Worm (Caenorhabditis elegans) whole organism, L4 larva: ENCODE data around the gene dpy-8.

Experiments used
- F10B5.3 ChIP-seq: sonication (generic microtip); optimal IDR thresholded peaks from 2 replicates; lab custom pipeline; 2016; ENCODE audit warnings: mild to moderate bottlenecking, missing genetic modification characterization, missing compliant biosample characterization
- Y105C5A.15 ChIP-seq: fragments of 200-800 bp; sonication (Bioruptor generic); IDR thresholded peaks from 2 replicates; pipeline ENCODE4 v1.3.6; 2022; ENCODE audit warnings: missing genetic modification characterization, missing compliant biosample characterization
- Y5F2A.4 ChIP-seq: fragments of 200-800 bp; sonication (Bioruptor generic); optimal IDR thresholded peaks from 2 replicates; lab custom pipeline; 2018; ENCODE audit warnings: mild to moderate bottlenecking, missing genetic modification characterization, missing compliant biosample characterization
- aha-1 ChIP-seq: fragments of 150-350 bp; peaks from one replicate; lab custom pipeline; 2014; ENCODE audit warnings: missing biosample characterization, missing genetic modification characterization
- aly-2 ChIP-seq: sonication (generic microtip); optimal IDR thresholded peaks from 2 replicates; lab custom pipeline; 2018; ENCODE audit warnings: missing biosample characterization, missing genetic modification characterization
- arid-1 ChIP-seq: fragments of 200-800 bp; sonication (Bioruptor generic); conservative IDR thresholded peaks from 2 replicates; pipeline ENCODE4 v1.3.6; 2022; ENCODE audit warnings: missing genetic modification reagents, missing genetic modification characterization, missing compliant biosample characterization
- ceh-20 ChIP-seq: fragments of 200-800 bp; sonication (Bioruptor generic); IDR thresholded peaks from 2 replicates; pipeline ENCODE4 v1.3.6; 2022; ENCODE audit warnings: missing genetic modification reagents, missing genetic modification characterization, missing compliant biosample characterization
- daf-16 ChIP-seq, 3 experiments: sonication (generic microtip); optimal IDR thresholded peaks; 2 replicates each; lab custom pipeline; 2016 to 2017; ENCODE audit warnings: missing genetic modification characterization in 3 of 3, missing genetic modification reagents in 3 of 3, mild to moderate bottlenecking in 2 of 3, missing compliant biosample characterization in 2 of 3, missing biosample characterization in 1 of 3, moderate library complexity in 1 of 3
- daf-8 ChIP-seq: fragments of 200-800 bp; sonication (Bioruptor generic); IDR thresholded peaks from 2 replicates; pipeline ENCODE4 v1.3.6; 2022; ENCODE audit warnings: missing genetic modification characterization, missing compliant biosample characterization
- dmd-6 ChIP-seq: fragments of 200-800 bp; sonication (Bioruptor generic); IDR thresholded peaks from 2 replicates; pipeline ENCODE4 v1.3.6; 2022; ENCODE audit warnings: missing genetic modification reagents, missing genetic modification characterization, missing compliant biosample characterization
- dve-1 ChIP-seq: sonication (generic microtip); optimal IDR thresholded peaks from 2 replicates; lab custom pipeline; 2017; ENCODE audit warnings: antibody characterized with exemption, mild to moderate bottlenecking, missing genetic modification characterization, missing compliant biosample characterization; ENCODE audit not compliant: insufficient read depth
- gei-8 ChIP-seq: fragments of 200-800 bp; sonication (Bioruptor generic); optimal IDR thresholded peaks from 2 replicates; lab custom pipeline; 2018; ENCODE audit warnings: mild to moderate bottlenecking, missing genetic modification characterization, missing compliant biosample characterization
- hlh-11 ChIP-seq: fragments of 200-800 bp; sonication (Bioruptor generic); optimal IDR thresholded peaks from 2 replicates; lab custom pipeline; 2018; ENCODE audit warnings: mild to moderate bottlenecking, missing genetic modification characterization, missing compliant biosample characterization
- hlh-30 ChIP-seq: sonication (generic microtip); optimal IDR thresholded peaks from 2 replicates; lab custom pipeline; 2017; ENCODE audit warnings: antibody characterized with exemption, mild to moderate bottlenecking, missing genetic modification characterization, missing compliant biosample characterization; ENCODE audit not compliant: insufficient read depth
- lin-15B ChIP-seq: fragments of 150-350 bp; sonication (generic microtip); optimal IDR thresholded peaks from 3 replicates; lab custom pipeline; 2014; ENCODE audit warnings: missing biosample characterization, missing genetic modification characterization
- madf-5 ChIP-seq, 2 experiments: fragments of 200-800 bp; sonication (Bioruptor generic); IDR thresholded peaks; 2 replicates each; pipeline ENCODE4 v1.3.6; 2022; ENCODE audit warnings: missing compliant biosample characterization in 2 of 2, missing genetic modification characterization in 2 of 2
- mes-2 ChIP-seq: sonication (generic microtip); optimal IDR thresholded peaks from 2 replicates; lab custom pipeline; 2016; ENCODE audit warnings: missing genotype, mild to moderate bottlenecking, missing genetic modification characterization, missing compliant biosample characterization; ENCODE audit not compliant: poor library complexity, severe bottlenecking
- nhr-11 ChIP-seq: fragments of 150-350 bp; optimal IDR thresholded peaks from 2 replicates; lab custom pipeline; 2014; ENCODE audit warnings: missing biosample characterization, missing genetic modification characterization
- nhr-28 ChIP-seq: fragments of 150-350 bp; optimal IDR thresholded peaks from 2 replicates; lab custom pipeline; 2014; ENCODE audit warnings: missing biosample characterization, missing genetic modification characterization
- nhr-42 ChIP-seq: fragments of 200-800 bp; sonication (Bioruptor generic); IDR thresholded peaks from 2 replicates; pipeline ENCODE4 v1.3.6; 2022; ENCODE audit warnings: missing genetic modification characterization, missing compliant biosample characterization
- saeg-2 ChIP-seq: fragments of 200-800 bp; sonication (Bioruptor generic); IDR thresholded peaks from 2 replicates; pipeline ENCODE4 v1.3.6; 2022; ENCODE audit warnings: missing genetic modification reagents, missing genetic modification characterization, missing compliant biosample characterization
- tag-97 ChIP-seq: fragments of 200-800 bp; sonication (Bioruptor generic); IDR thresholded peaks from 2 replicates; pipeline ENCODE4 v1.3.6; 2022; ENCODE audit warnings: missing genetic modification characterization, missing compliant biosample characterization
- tra-1 ChIP-seq: fragments of 200-800 bp; sonication (Bioruptor generic); IDR thresholded peaks from 2 replicates; pipeline ENCODE4 v1.3.6; 2022; ENCODE audit warnings: missing genetic modification reagents, missing genetic modification characterization, missing compliant biosample characterization
- unc-39 ChIP-seq: sonication (generic microtip); optimal IDR thresholded peaks from 2 replicates; lab custom pipeline; 2017; ENCODE audit warnings: missing biosample characterization, missing genetic modification characterization
- unc-62 ChIP-seq, 3 experiments: fragments of 150-350 bp in 1 of 3; sonication (generic microtip); optimal IDR thresholded peaks in 2 of 3; peaks in 1 of 3; 1 replicate in 1 of 3; 2 replicates in 2 of 3; lab custom pipeline; 2014 to 2017; ENCODE audit warnings: missing biosample characterization in 3 of 3, missing genetic modification characterization in 3 of 3, missing genetic modification reagents in 3 of 3, missing genotype in 1 of 3
- zag-1 ChIP-seq: fragments of 150-350 bp; optimal IDR thresholded peaks from 2 replicates; lab custom pipeline; 2014; ENCODE audit warnings: missing biosample characterization, missing genetic modification characterization
- zip-2 ChIP-seq: fragments of 150-350 bp; optimal IDR thresholded peaks from 2 replicates; lab custom pipeline; 2014; ENCODE audit warnings: missing biosample characterization, missing genetic modification characterization
- ztf-7 ChIP-seq: fragments of 150-350 bp; optimal IDR thresholded peaks from 2 replicates; lab custom pipeline; 2014; ENCODE audit warnings: missing biosample characterization, missing genetic modification characterization

The dpy-8 gene

ce11 chrX:5150389-5150788 lies at the start of gene dpy-8:
TSS of gene dpy-8 (minus strand) at chrX:5150476.
- TF ChIP-seq arid-1 (GFP tag; lab: Robert Waterston, UW) (no peak), nhr-28 (tag; lab: Kevin White, UChicago) (peak; percentile 39), madf-5 (GFP tag; IDR thresholded peaks at IDR 0.05; lab: Robert Waterston, UW) (no peak), hlh-30 (tag; lab: Kevin White, UChicago) (peak; percentile 21)

DNA sequence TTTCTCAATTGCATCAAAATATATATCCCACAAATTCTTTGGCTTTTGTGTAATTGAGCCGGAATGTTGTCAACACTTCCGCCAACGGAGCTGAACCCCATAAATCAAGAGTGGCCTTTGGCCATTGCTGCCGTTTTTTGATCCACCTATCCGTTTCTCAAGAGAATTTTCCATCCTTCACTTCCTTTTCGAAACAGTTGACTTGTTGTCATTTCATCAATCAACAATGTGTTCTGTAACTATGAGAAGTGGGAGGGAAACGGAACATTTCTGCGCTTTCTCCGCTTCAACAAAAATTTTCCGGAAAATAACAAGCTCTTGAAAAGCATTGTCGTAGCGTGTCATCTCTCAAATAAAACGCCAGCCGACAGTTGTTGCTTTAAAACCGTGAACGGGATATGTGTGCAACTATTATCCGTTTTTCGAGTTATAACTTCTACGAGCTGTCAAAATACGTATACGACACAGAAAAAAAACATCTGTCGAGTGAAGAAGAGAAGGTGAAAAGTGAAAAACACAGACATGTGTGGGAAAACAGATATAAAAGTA lies 49.6 kb upstream of the dpy-8 start:
- TF ChIP-seq unc-62 (GFP tag; optimal IDR thresholded peaks at IDR 0.05 in 1 of 2; lab: Kevin White, UChicago) (peak in 1 of 2 experiments; percentile 60), unc-62 (tag; optimal IDR thresholded peaks at IDR 0.05; lab: Kevin White, UChicago) (no peak), saeg-2 (GFP tag; lab: Robert Waterston, UW) (no peak), nhr-11 (tag; lab: Kevin White, UChicago) (peak; percentile 80), aly-2 (tag; lab: Kevin White, UChicago) (no peak), daf-16 (GFP tag; optimal IDR thresholded peaks at IDR 0.05; lab: Kevin White, UChicago) (peak in 1 of 2 experiments; percentile 95), daf-16 (tag; optimal IDR thresholded peaks at IDR 0.05; lab: Kevin White, UChicago) (no peak), hlh-11 (tag; lab: Kevin White, UChicago) (peak; percentile 12)

DNA sequence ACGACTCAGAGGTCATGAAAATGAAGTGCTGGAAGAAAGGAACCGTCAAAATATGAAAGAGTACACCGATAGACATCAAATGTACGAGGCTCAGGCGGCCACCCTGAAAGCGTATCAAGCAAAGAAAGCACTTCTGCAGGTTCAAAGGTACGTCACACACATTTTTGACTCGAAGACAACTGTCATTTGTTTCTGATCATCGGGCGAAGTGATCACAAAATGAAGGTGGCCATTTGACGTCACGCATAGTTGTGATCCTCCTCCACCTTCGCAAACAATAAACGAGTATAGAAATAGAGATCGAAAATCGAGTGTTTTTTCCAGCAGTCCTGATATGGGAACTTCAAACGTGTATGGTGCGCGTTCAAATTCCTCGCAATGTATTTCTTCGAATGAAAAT lies 49.0 kb upstream of the dpy-8 start:
- TF ChIP-seq unc-62 (GFP tag; optimal IDR thresholded peaks at IDR 0.05 in 1 of 2; lab: Kevin White, UChicago) (no peak), unc-62 (tag; optimal IDR thresholded peaks at IDR 0.05; lab: Kevin White, UChicago) (no peak), Y105C5A.15 (GFP tag; lab: Robert Waterston, UW) (no peak)

DNA sequence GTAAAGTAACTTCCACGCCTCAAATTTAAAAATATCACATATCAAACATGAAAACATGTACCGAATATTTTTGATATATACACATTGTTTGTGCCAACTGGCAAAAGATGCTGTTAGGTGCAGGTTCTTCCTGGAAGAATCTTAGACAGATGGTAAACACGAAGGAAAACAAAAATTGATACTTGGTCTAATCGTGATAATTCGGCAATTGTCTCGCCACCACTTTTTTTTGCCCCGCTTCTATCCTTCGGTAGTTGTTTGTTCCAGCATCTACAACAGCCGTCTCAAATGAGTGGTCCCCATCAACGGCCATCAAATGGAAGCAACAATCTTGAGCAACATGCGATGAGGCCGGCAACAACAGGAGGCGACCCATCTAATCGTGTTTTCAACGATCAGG lies 47.2 kb upstream of the dpy-8 start:
- TF ChIP-seq daf-8 (GFP tag; lab: Robert Waterston, UW) (no peak), zag-1 (tag; lab: Kevin White, UChicago) (no peak), daf-16 (GFP tag; optimal IDR thresholded peaks at IDR 0.05; lab: Kevin White, UChicago) (peak in 1 of 2 experiments; percentile 99), daf-16 (tag; optimal IDR thresholded peaks at IDR 0.05; lab: Kevin White, UChicago) (no peak), hlh-11 (tag; lab: Kevin White, UChicago) (peak; percentile 17), nhr-11 (tag; lab: Kevin White, UChicago) (peak; percentile 19), nhr-42 (no peak), zip-2 (tag; lab: Kevin White, UChicago) (no peak), gei-8 (GFP tag; lab: Kevin White, UChicago) (no peak), F10B5.3 (tag; lab: Kevin White, UChicago) (no peak), dve-1 (tag; lab: Kevin White, UChicago) (no peak)
- TF ChIP-seq, all 104 proteins: peak for 3

ce11 chrX:5195462-5196160 lies 45.3 kb upstream of the dpy-8 start, which contains the start of gene pqn-62:
TSS of gene pqn-62 (plus strand) at chrX:5196110.
- TF ChIP-seq tra-1, result 0 out of 2 replicates have a peak, but pooled peaks have one; percentile 6
- TF ChIP-seq hlh-11 (tag; lab: Kevin White, UChicago), result peak; percentile 47
- TF ChIP-seq ztf-7 (tag; lab: Kevin White, UChicago), result no peak
- no peak for TF ChIP-seq mes-2 (tag; lab: Kevin White, UChicago)
- TF ChIP-seq aha-1, result peak; percentile 74

ce11 chrX:5193402-5193801 lies 43.1 kb upstream of the dpy-8 start:
- no peak for TF ChIP-seq ceh-20 (GFP tag; lab: Robert Waterston, UW)
- peak in 1 of 2 experiments; percentile 11 for TF ChIP-seq unc-62 (GFP tag; optimal IDR thresholded peaks at IDR 0.05 in 1 of 2; lab: Kevin White, UChicago)
- TF ChIP-seq unc-62 (tag; optimal IDR thresholded peaks at IDR 0.05; lab: Kevin White, UChicago), result no peak
- TF ChIP-seq dve-1 (tag; lab: Kevin White, UChicago), result no peak
- TF ChIP-seq lin-15B, result no peak
- no peak for TF ChIP-seq dmd-6
- no peak for TF ChIP-seq Y5F2A.4 (GFP tag; lab: Kevin White, UChicago)
- no peak for TF ChIP-seq unc-39 (tag; lab: Kevin White, UChicago)
- TF ChIP-seq tag-97, result no peak
- TF ChIP-seq ztf-7 (tag; lab: Kevin White, UChicago), result no peak
